Worm (Caenorhabditis elegans) whole organism, midembryonic: ENCODE measurements around the gene F11G11.5.
A peak's percentile ranks its signal among the peaks of the same experiment; 100 is the strongest.
"Not testable (repeated sequence)": the region's sequence is repeated elsewhere in the genome, so short reads cannot be mapped to it uniquely, and the experiment has no call there.

Source experiments
- T22C8.4 ChIP-seq: fragments of 200-800 bp; sonication (Bioruptor generic); IDR thresholded peaks from 2 replicates; pipeline ENCODE4 v1.3.6; 2022; ENCODE audit warnings: missing genetic modification characterization, missing compliant biosample characterization
- cog-1 ChIP-seq: sonication (generic microtip); optimal IDR thresholded peaks from 2 replicates; lab custom pipeline; 2016; ENCODE audit warnings: missing genetic modification characterization, missing compliant biosample characterization
- flt-1 ChIP-seq: fragments of 200-800 bp; sonication (Bioruptor generic); IDR thresholded peaks from 2 replicates; pipeline ENCODE4 v1.3.6; 2022; ENCODE audit warnings: missing genetic modification characterization, missing compliant biosample characterization
- klf-2 ChIP-seq: fragments of 200-800 bp; sonication (Bioruptor generic); conservative IDR thresholded peaks from 2 replicates; pipeline ENCODE4 v1.3.6; 2022; ENCODE audit warnings: missing genetic modification reagents, missing genetic modification characterization, missing compliant biosample characterization
- med-1 ChIP-seq: sonication (generic microtip); optimal IDR thresholded peaks from 2 replicates; lab custom pipeline; 2017; ENCODE audit warnings: missing genetic modification characterization, mild to moderate bottlenecking, missing compliant biosample characterization, antibody characterized with exemption, missing genetic modification reagents; ENCODE audit not compliant: insufficient read depth
- ref-1 ChIP-seq: fragments of 200-800 bp; sonication (Bioruptor generic); conservative IDR thresholded peaks from 2 replicates; pipeline ENCODE4 v1.3.6; 2022; ENCODE audit warnings: missing genetic modification reagents, missing genetic modification characterization, missing compliant biosample characterization
- tab-1 ChIP-seq: fragments of 200-800 bp; sonication (Bioruptor generic); IDR thresholded peaks from 2 replicates; pipeline ENCODE4 v1.3.6; 2022; ENCODE audit warnings: missing genetic modification characterization, missing compliant biosample characterization
- ztf-23 ChIP-seq: fragments of 200-800 bp; sonication (Bioruptor generic); IDR thresholded peaks from 2 replicates; pipeline ENCODE4 v1.3.6; 2022; ENCODE audit warnings: missing genetic modification reagents, missing genetic modification characterization, missing compliant biosample characterization
- ztf-29 ChIP-seq: fragments of 200-800 bp; sonication (Bioruptor generic); IDR thresholded peaks from 2 replicates; pipeline ENCODE4 v1.3.6; 2022; ENCODE audit warnings: missing genetic modification reagents, missing genetic modification characterization, missing compliant biosample characterization

The F11G11.5 gene

DNA sequence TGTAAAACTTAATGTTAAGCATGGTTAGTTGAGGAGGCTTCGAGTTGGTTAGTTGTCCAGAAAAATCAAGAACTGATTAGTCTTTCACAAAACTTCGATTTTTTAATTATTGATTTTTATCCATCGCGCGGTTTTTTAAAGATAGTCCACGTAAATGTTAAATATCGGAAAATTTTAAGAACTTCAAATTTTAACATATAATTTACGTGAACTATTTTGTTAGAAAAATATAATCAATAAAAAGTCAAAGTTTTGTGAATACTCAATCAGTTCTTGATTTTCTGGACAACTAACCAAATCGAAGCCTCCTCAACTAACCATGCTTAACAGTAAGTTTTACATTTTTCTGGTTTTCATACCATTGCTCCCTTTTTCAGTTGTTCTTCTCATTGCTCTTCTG, 23.0 kb upstream of the F11G11.5 start, which contains the start of the genes C33F10.11 and C33F10.1:
TSS of gene C33F10.11 (minus strand) at position 101 of the 400 bp plus-strand sequence.
TSS of gene C33F10.1 (plus strand) at position 263 of the 400 bp plus-strand sequence.
- TF ChIP-seq ref-1 (GFP tag; lab: Robert Waterston, UW) = no peak
- no peak for TF ChIP-seq klf-2 (GFP tag; lab: Robert Waterston, UW)
- TF ChIP-seq ztf-23 (GFP tag; lab: Robert Waterston, UW) = no peak
- TF ChIP-seq cog-1 (tag; lab: Kevin White, UChicago) = no peak
- TF ChIP-seq T22C8.4 (GFP tag; lab: Robert Waterston, UW) = no peak
- TF ChIP-seq ztf-29 (GFP tag; lab: Robert Waterston, UW) = no peak
- TF ChIP-seq tab-1 (GFP tag; lab: Robert Waterston, UW) = no peak
- no peak for TF ChIP-seq med-1 (GFP tag; lab: Kevin White, UChicago)
- TF ChIP-seq flt-1 = no peak

DNA sequence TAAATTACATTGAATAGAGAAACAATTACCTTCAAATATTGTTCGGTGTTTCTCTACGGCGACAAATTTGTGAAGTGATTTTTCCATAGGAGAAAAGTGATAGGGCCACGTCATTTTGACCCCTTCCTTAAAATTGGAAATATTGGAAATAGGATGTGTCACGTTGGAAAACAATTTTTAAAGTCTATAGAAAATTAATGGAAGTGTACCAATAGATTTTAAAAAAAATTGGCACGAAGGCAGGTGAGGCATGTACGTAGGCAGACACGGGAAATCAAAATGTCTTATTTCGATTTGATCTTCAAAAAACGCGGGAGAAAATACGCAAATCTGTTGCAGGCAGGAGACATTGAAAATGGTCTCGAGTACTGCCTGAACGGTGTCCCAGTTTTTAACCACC, 20.1 kb upstream of the F11G11.5 start, which contains the start of gene C33F10.12:
TSS of gene C33F10.12 (minus strand) at position 101 of the 400 bp plus-strand sequence.
- TF ChIP-seq tab-1 (GFP tag; lab: Robert Waterston, UW) = no peak
- no peak for TF ChIP-seq ztf-29 (GFP tag; lab: Robert Waterston, UW)
- TF ChIP-seq cog-1 (tag; lab: Kevin White, UChicago) = no peak
- TF ChIP-seq T22C8.4 (GFP tag; lab: Robert Waterston, UW) = no peak
- TF ChIP-seq klf-2 (GFP tag; lab: Robert Waterston, UW) = no peak
- TF ChIP-seq ztf-23 (GFP tag; lab: Robert Waterston, UW) = no peak
- TF ChIP-seq ref-1 (GFP tag; lab: Robert Waterston, UW) = no peak
- TF ChIP-seq med-1 (GFP tag; lab: Kevin White, UChicago) = no peak
- no peak for TF ChIP-seq flt-1

DNA sequence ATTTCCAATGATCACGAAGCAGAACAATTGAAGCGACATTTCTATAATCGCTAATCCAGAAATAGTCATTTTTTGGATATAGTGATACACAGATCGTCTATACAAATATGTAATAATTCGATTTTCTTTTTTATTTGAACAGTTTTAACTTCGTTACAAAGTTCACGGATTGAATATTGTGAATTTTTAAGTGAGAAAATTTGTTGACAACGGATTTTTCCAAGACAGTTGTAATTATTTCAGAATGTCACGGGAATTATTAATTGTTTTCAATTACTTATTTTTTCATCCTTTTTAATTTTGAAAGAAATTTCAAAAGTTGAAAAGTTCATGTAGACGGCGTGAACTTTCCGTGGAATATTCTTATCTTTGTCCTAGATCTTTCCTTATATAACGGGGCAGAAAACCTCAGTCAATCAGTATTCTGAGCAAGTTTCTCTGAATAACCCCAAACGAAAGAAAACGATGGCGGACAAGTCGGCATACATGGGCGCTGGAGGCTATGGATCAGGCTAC, 15.5 kb upstream of the F11G11.5 start, which contains the start of the genes T23B7.2 and nspd-4:
TSS of gene T23B7.2 (minus strand) at position 101 of the 516 bp plus-strand sequence.
TSS of gene nspd-4 (plus strand) at position 466 of the 516 bp plus-strand sequence.
- not testable (repeated sequence) for TF ChIP-seq flt-1; ztf-29 (GFP tag; lab: Robert Waterston, UW); med-1 (GFP tag; lab: Kevin White, UChicago)

DNA sequence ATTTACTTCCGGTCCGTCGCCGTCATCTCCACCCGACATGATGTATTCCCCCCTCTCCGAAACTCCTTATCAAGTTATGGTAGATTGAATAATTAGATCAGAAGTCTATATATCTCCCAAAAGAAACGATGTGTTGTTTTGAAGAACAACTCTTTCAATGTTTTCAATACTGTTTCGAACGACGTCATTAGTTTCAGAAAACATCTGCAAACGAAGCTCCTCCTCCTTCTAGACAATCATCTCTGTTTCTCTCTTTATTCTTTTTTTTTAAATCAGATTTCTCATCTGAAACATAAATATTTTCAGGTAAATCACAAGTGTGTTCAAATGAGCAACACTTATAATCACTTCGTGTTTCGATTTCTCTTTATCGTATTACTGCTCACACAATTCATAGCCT, 7.8 kb upstream of the F11G11.5 start, which contains the start of gene T23B7.3:
TSS of gene T23B7.3 (plus strand) at position 301 of the 400 bp plus-strand sequence.
- no peak for TF ChIP-seq T22C8.4 (GFP tag; lab: Robert Waterston, UW)
- TF ChIP-seq ref-1 (GFP tag; lab: Robert Waterston, UW) = no peak
- TF ChIP-seq ztf-29 (GFP tag; lab: Robert Waterston, UW) = no peak

DNA sequence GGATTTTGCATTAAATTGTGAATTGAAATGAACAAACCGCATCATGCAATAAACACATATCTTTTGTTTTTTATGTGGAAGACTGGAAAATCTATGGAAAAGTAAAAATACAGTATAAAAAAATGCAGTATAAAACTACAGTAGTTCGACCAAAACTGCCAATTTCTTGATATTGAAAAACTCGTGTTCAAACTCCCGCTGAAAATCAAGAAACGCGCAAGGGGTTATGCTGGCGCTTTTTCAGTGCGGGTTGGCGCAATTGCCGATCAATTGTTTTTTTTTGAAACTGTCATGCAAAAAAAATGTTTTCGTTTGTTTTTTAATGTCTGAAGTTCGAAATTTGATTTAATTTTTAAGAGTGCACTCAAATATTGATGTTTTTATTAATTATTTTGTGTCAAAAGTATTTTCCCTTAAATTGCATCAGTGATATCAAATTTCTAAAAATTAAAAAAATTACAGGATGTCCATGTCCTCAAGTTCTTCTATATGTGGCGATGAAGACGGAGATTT, 6.1 kb upstream of the F11G11.5 start, which contains the start of gene dnj-9:
TSS of gene dnj-9 (plus strand) at position 463 of the 513 bp plus-strand sequence.
- TF ChIP-seq flt-1 (peak; percentile 65; the same call in 1 of the 2 replicates), ztf-23 (GFP tag; lab: Robert Waterston, UW) (peak; percentile 79), tab-1 (GFP tag; lab: Robert Waterston, UW) (peak; percentile 22; the same call in 1 of the 2 replicates), cog-1 (tag; lab: Kevin White, UChicago) (peak; percentile 54), med-1 (GFP tag; lab: Kevin White, UChicago) (peak; percentile 59), T22C8.4 (GFP tag; lab: Robert Waterston, UW) (peak; percentile 53; the same call in 1 of the 2 replicates), ref-1 (GFP tag; lab: Robert Waterston, UW) (no peak), klf-2 (GFP tag; lab: Robert Waterston, UW) (no peak; the same call in 1 of the 2 replicates), ztf-29 (GFP tag; lab: Robert Waterston, UW) (no peak)

DNA sequence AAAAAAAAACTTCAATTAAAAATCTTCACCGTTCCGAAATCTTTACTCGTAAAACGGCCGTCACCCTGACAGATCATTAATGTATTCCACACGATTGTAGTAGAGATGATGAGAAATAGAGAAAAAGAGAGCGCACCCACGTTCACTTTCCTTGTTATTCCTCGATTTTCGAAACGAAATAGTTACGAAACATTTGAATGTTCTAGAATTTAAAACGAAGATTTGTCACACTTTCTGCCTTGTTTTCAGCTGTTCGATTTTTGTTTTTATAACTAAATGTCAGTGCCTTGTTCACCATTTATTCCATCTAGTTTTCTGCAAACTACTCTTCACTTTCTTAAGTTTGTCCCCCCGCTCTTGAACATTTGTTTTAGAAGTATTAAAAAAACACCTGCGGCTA, 3.0 kb upstream of the F11G11.5 start:
- TF ChIP-seq klf-2 (GFP tag; lab: Robert Waterston, UW) (no peak), cog-1 (tag; lab: Kevin White, UChicago) (no peak), T22C8.4 (GFP tag; lab: Robert Waterston, UW) (no peak), ztf-29 (GFP tag; lab: Robert Waterston, UW) (no peak), ztf-23 (GFP tag; lab: Robert Waterston, UW) (no peak), ref-1 (GFP tag; lab: Robert Waterston, UW) (no peak), med-1 (GFP tag; lab: Kevin White, UChicago) (no peak), flt-1 (no peak), tab-1 (GFP tag; lab: Robert Waterston, UW) (no peak)

DNA sequence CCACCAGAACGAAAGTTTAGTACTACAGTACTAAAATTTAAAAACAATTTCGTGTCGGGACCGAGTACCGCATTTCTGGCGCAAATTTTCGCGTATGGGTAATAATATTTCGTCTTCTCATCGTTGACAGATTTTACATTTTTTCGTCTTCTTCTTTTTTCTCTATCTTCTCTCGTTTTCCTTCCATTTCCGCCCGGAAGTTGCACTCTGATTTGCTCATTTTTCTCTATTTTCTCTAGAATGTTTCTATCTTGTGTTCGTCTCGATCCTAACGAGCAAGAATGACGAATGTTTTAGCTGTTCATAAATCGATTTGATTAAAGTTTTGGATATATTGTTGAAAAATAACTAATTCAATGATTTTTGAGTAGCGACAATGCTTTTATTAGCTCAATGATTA, 2.2 kb upstream of the F11G11.5 start:
- no peak for TF ChIP-seq tab-1 (GFP tag; lab: Robert Waterston, UW)
- TF ChIP-seq ztf-29 (GFP tag; lab: Robert Waterston, UW) = no peak
- TF ChIP-seq ref-1 (GFP tag; lab: Robert Waterston, UW) = no peak
- TF ChIP-seq T22C8.4 (GFP tag; lab: Robert Waterston, UW) = no peak
- no peak for TF ChIP-seq klf-2 (GFP tag; lab: Robert Waterston, UW)
- no peak for TF ChIP-seq med-1 (GFP tag; lab: Kevin White, UChicago)
- TF ChIP-seq ztf-23 (GFP tag; lab: Robert Waterston, UW) = no peak
- no peak for TF ChIP-seq flt-1
- no peak for TF ChIP-seq cog-1 (tag; lab: Kevin White, UChicago)

DNA sequence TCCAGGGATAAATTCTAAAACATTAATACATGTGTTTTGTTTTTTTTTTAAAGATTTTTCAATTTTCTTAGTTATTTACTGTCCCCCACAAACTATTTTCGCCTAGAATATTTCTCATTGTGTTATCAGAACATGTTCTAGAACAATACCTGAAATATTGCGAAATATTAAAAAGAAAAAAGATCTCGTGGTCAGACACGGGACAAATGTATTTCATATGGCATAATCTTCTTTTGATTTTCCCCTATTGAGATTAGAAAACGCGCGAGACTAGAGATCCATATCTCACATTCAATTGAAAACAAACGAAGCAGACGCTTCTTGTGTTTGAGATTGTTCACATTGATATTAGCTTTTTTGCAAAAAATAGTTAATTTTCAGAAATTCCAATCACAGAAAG, 1.6 kb upstream of the F11G11.5 start:
- TF ChIP-seq ztf-23 (GFP tag; lab: Robert Waterston, UW) (no peak), klf-2 (GFP tag; lab: Robert Waterston, UW) (no peak), ztf-29 (GFP tag; lab: Robert Waterston, UW) (no peak), T22C8.4 (GFP tag; lab: Robert Waterston, UW) (no peak), cog-1 (tag; lab: Kevin White, UChicago) (no peak), tab-1 (GFP tag; lab: Robert Waterston, UW) (no peak), ref-1 (GFP tag; lab: Robert Waterston, UW) (no peak), med-1 (GFP tag; lab: Kevin White, UChicago) (no peak), flt-1 (no peak)

DNA sequence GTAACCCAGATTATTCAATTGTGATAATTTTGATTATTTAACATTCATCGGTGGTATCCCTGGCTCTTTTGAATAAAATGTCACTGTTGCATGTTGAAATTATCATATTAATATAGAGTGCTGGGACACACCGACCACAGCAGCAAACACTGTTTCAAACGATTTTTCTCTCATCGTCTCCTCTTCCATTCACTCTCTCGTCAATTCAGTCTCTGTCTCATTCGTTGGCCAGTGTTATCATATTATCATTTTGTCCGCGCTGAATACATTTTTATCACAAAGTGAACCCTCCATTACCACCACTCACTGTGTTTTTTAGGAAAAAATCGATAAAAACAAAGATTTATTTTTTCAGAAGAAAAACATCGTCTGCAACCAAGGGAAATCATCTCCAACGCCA, 637 bp upstream of the F11G11.5 start:
- no peak for TF ChIP-seq flt-1
- TF ChIP-seq T22C8.4 (GFP tag; lab: Robert Waterston, UW) = 0 out of 2 replicates have a peak, but pooled peaks have one; percentile 13
- no peak for TF ChIP-seq ref-1 (GFP tag; lab: Robert Waterston, UW)
- TF ChIP-seq tab-1 (GFP tag; lab: Robert Waterston, UW) = no peak
- no peak for TF ChIP-seq ztf-29 (GFP tag; lab: Robert Waterston, UW)
- TF ChIP-seq ztf-23 (GFP tag; lab: Robert Waterston, UW) = 0 out of 2 replicates have a peak, but pooled peaks have one; percentile 24
